Worm (Caenorhabditis elegans): ENCODE results near the gene H06A10.1.

ce11 chrX:13556066-13556465, 48.7 kb downstream of the H06A10.1 start, which contains the start of gene glb-20:
- TF ChIP-seq flt-1 (GFP tag; IDR thresholded peaks at IDR 0.05), result no peak
- no peak for TF ChIP-seq ama-1 (optimal IDR thresholded peaks at IDR 0.05)
- TF ChIP-seq tra-4 (tag; optimal IDR thresholded peaks at IDR 0.05), result no peak
- TF ChIP-seq aly-1 (tag; optimal IDR thresholded peaks at IDR 0.05), result no peak
- TF ChIP-seq tbx-11 (GFP tag; IDR thresholded peaks at IDR 0.05), result no peak
- no peak for TF ChIP-seq hmbx-1 (tag; optimal IDR thresholded peaks at IDR 0.05)
- TF ChIP-seq pes-1 (GFP tag; IDR thresholded peaks at IDR 0.05), result no peak
- no peak for TF ChIP-seq ets-7 (tag; optimal IDR thresholded peaks at IDR 0.05)
- no peak for TF ChIP-seq B0310.2 (tag; optimal IDR thresholded peaks at IDR 0.05)
- no peak for TF ChIP-seq ceh-13 (GFP tag; optimal IDR thresholded peaks at IDR 0.05)
